Worm (Caenorhabditis elegans) whole organism, L4 larva: Measurements from ENCODE around the gene fbxb-20.

ENCODE experiments used
- F37D6.2 ChIP-seq: sonication (generic microtip); optimal IDR thresholded peaks from 2 replicates; lab custom pipeline; 2016; ENCODE audit warnings: mild to moderate bottlenecking, missing genetic modification characterization, missing compliant biosample characterization
- R02D3.7 ChIP-seq: fragments of 150-350 bp; sonication (generic microtip); optimal IDR thresholded peaks from 3 replicates; lab custom pipeline; 2014; ENCODE audit warnings: missing biosample characterization, missing genetic modification characterization
- Y105C5A.15 ChIP-seq: fragments of 200-800 bp; sonication (Bioruptor generic); IDR thresholded peaks from 2 replicates; pipeline ENCODE4 v1.3.6; 2022; ENCODE audit warnings: missing genetic modification characterization, missing compliant biosample characterization
- ZK337.2 ChIP-seq: fragments of 200-800 bp; sonication (Bioruptor generic); IDR thresholded peaks from 2 replicates; pipeline ENCODE4 v1.3.6; 2022; ENCODE audit warnings: missing genetic modification reagents, missing genetic modification characterization, missing compliant biosample characterization
- ZK546.5 ChIP-seq, 2 experiments: sonication (generic microtip); optimal IDR thresholded peaks; 2 replicates each; lab custom pipeline; 2017; ENCODE audit warnings: missing biosample characterization in 2 of 2, missing genetic modification characterization in 2 of 2
- aha-1 ChIP-seq: fragments of 150-350 bp; peaks from one replicate; lab custom pipeline; 2014; ENCODE audit warnings: missing biosample characterization, missing genetic modification characterization
- arid-1 ChIP-seq: fragments of 200-800 bp; sonication (Bioruptor generic); conservative IDR thresholded peaks from 2 replicates; pipeline ENCODE4 v1.3.6; 2022; ENCODE audit warnings: missing genetic modification reagents, missing genetic modification characterization, missing compliant biosample characterization
- attf-4 ChIP-seq: sonication (generic microtip); optimal IDR thresholded peaks from 3 replicates; lab custom pipeline; 2017; ENCODE audit warnings: missing biosample characterization, missing genetic modification characterization
- ceh-28 ChIP-seq: fragments of 150-350 bp; optimal IDR thresholded peaks from 2 replicates; lab custom pipeline; 2014; ENCODE audit warnings: missing biosample characterization, missing genetic modification reagents, missing genetic modification characterization
- cey-2 ChIP-seq: sonication (generic microtip); optimal IDR thresholded peaks from 3 replicates; lab custom pipeline; 2017; ENCODE audit warnings: missing genetic modification characterization, mild to moderate bottlenecking, missing compliant biosample characterization, antibody characterized with exemption, borderline replicate concordance; ENCODE audit not compliant: insufficient read depth
- daf-16 ChIP-seq, 3 experiments: sonication (generic microtip); optimal IDR thresholded peaks; 2 replicates each; lab custom pipeline; 2016 to 2017; ENCODE audit warnings: missing genetic modification characterization in 3 of 3, missing genetic modification reagents in 3 of 3, mild to moderate bottlenecking in 2 of 3, missing compliant biosample characterization in 2 of 3, missing biosample characterization in 1 of 3, moderate library complexity in 1 of 3
- daf-19 ChIP-seq: fragments of 200-800 bp; sonication (Bioruptor generic); conservative IDR thresholded peaks from 2 replicates; pipeline ENCODE4 v1.3.6; 2022; ENCODE audit warnings: missing genetic modification characterization, missing compliant biosample characterization
- daf-8 ChIP-seq: fragments of 200-800 bp; sonication (Bioruptor generic); IDR thresholded peaks from 2 replicates; pipeline ENCODE4 v1.3.6; 2022; ENCODE audit warnings: missing genetic modification characterization, missing compliant biosample characterization
- dpl-1 ChIP-seq: fragments of 150-350 bp; optimal IDR thresholded peaks from 2 replicates; lab custom pipeline; 2014; ENCODE audit warnings: missing biosample characterization, missing genetic modification reagents, missing genetic modification characterization
- hlh-11 ChIP-seq: fragments of 200-800 bp; sonication (Bioruptor generic); optimal IDR thresholded peaks from 2 replicates; lab custom pipeline; 2018; ENCODE audit warnings: mild to moderate bottlenecking, missing genetic modification characterization, missing compliant biosample characterization
- lin-15B ChIP-seq: fragments of 150-350 bp; sonication (generic microtip); optimal IDR thresholded peaks from 3 replicates; lab custom pipeline; 2014; ENCODE audit warnings: missing biosample characterization, missing genetic modification characterization
- lin-38 ChIP-seq: fragments of 200-800 bp; sonication (Bioruptor generic); IDR thresholded peaks from 2 replicates; pipeline ENCODE4 v1.3.6; 2022; ENCODE audit warnings: missing genetic modification reagents, missing genetic modification characterization, missing compliant biosample characterization
- mdl-1 ChIP-seq, 2 experiments: fragments of 150-350 bp in 1 of 2; sonication (generic microtip) in 1 of 2; optimal IDR thresholded peaks; 2 replicates each; lab custom pipeline; 2014 to 2017; ENCODE audit warnings: missing biosample characterization in 2 of 2, missing genetic modification characterization in 2 of 2
- mdt-29 ChIP-seq: fragments of 200-800 bp; sonication (Bioruptor generic); IDR thresholded peaks from 2 replicates; pipeline ENCODE4 v1.3.6; 2022; ENCODE audit warnings: missing genetic modification reagents, missing genetic modification characterization, missing compliant biosample characterization
- mep-1 ChIP-seq: fragments of 150-350 bp; sonication (generic microtip); optimal IDR thresholded peaks from 3 replicates; lab custom pipeline; 2014; ENCODE audit warnings: missing biosample characterization, missing genetic modification characterization
- mes-2 ChIP-seq: sonication (generic microtip); optimal IDR thresholded peaks from 2 replicates; lab custom pipeline; 2016; ENCODE audit warnings: missing genotype, mild to moderate bottlenecking, missing genetic modification characterization, missing compliant biosample characterization; ENCODE audit not compliant: poor library complexity, severe bottlenecking
- mxl-2 ChIP-seq: fragments of 200-800 bp; sonication (Bioruptor generic); conservative IDR thresholded peaks from 2 replicates; pipeline ENCODE4 v1.3.6; 2022; ENCODE audit warnings: missing genetic modification reagents, missing genetic modification characterization, missing compliant biosample characterization
- nhr-28 ChIP-seq: fragments of 150-350 bp; optimal IDR thresholded peaks from 2 replicates; lab custom pipeline; 2014; ENCODE audit warnings: missing biosample characterization, missing genetic modification characterization
- pqm-1 ChIP-seq: sonication (generic microtip); optimal IDR thresholded peaks from 2 replicates; lab custom pipeline; 2017; ENCODE audit warnings: missing biosample characterization, missing genetic modification characterization
- saeg-2 ChIP-seq: fragments of 200-800 bp; sonication (Bioruptor generic); IDR thresholded peaks from 2 replicates; pipeline ENCODE4 v1.3.6; 2022; ENCODE audit warnings: missing genetic modification reagents, missing genetic modification characterization, missing compliant biosample characterization
- set-16 ChIP-seq: fragments of 200-800 bp; sonication (Bioruptor generic); IDR thresholded peaks from 2 replicates; pipeline ENCODE4 v1.3.6; 2022; ENCODE audit warnings: missing genetic modification reagents, missing genetic modification characterization, missing compliant biosample characterization
- unc-62 ChIP-seq, 3 experiments: fragments of 150-350 bp in 1 of 3; sonication (generic microtip); optimal IDR thresholded peaks in 2 of 3; peaks in 1 of 3; 1 replicate in 1 of 3; 2 replicates in 2 of 3; lab custom pipeline; 2014 to 2017; ENCODE audit warnings: missing biosample characterization in 3 of 3, missing genetic modification characterization in 3 of 3, missing genetic modification reagents in 3 of 3, missing genotype in 1 of 3
- zag-1 ChIP-seq: fragments of 150-350 bp; optimal IDR thresholded peaks from 2 replicates; lab custom pipeline; 2014; ENCODE audit warnings: missing biosample characterization, missing genetic modification characterization
- zfp-3 ChIP-seq: fragments of 200-800 bp; sonication (Bioruptor generic); conservative IDR thresholded peaks from 2 replicates; pipeline ENCODE4 v1.3.6; 2022; ENCODE audit warnings: missing genetic modification reagents, missing genetic modification characterization, missing compliant biosample characterization
- zip-11 ChIP-seq: fragments of 200-800 bp; sonication (Bioruptor generic); IDR thresholded peaks from 2 replicates; pipeline ENCODE4 v1.3.6; 2022; ENCODE audit warnings: missing genetic modification characterization, missing compliant biosample characterization
- zip-2 ChIP-seq: fragments of 150-350 bp; optimal IDR thresholded peaks from 2 replicates; lab custom pipeline; 2014; ENCODE audit warnings: missing biosample characterization, missing genetic modification characterization
- ztf-11 ChIP-seq: fragments of 150-350 bp; optimal IDR thresholded peaks from 2 replicates; lab custom pipeline; 2014; ENCODE audit warnings: missing biosample characterization, missing genetic modification characterization
- ztf-7 ChIP-seq: fragments of 150-350 bp; optimal IDR thresholded peaks from 2 replicates; lab custom pipeline; 2014; ENCODE audit warnings: missing biosample characterization, missing genetic modification characterization

The fbxb-20 gene

DNA sequence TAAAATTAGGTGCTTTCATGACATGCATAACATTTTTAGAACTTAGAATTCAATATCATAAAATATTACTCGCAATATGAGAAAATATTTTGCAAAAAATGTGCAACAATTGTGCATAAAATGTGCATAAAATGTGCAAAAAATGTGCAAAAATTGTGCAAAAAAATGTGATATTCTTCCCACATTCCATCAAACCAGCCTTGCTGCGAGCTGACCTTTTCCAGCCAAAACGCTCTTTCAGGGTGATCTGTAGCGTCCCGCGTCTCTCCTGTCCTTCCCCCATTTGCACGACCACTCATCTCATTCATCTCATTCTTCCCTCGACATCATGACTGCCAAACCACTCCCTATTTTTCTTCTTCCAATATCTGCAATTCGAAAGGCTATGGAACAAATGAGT lies 25.7 kb upstream of the fbxb-20 start, which contains the start of gene fbxb-17:
fbxb-17 (plus strand) TSS at position 301 of the 400 bp plus-strand sequence.
- TF ChIP-seq unc-62 (GFP tag; optimal IDR thresholded peaks at IDR 0.05 in 1 of 2; lab: Kevin White, UChicago) (peak in 1 of 2 experiments; percentile 5), unc-62 (tag; optimal IDR thresholded peaks at IDR 0.05; lab: Kevin White, UChicago) (no peak), attf-4 (no peak), R02D3.7 (tag; lab: Kevin White, UChicago) (no peak), ceh-28 (tag; lab: Kevin White, UChicago) (no peak)
- TF ChIP-seq, all 104 proteins: peak for 1

ce11 chrII:1672673-1673072 lies 22.3 kb upstream of the fbxb-20 start:
- no peak for TF ChIP-seq cey-2 (tag; lab: Kevin White, UChicago)
- TF ChIP-seq daf-16 (GFP tag; optimal IDR thresholded peaks at IDR 0.05; lab: Kevin White, UChicago): no peak
- TF ChIP-seq daf-16 (tag; optimal IDR thresholded peaks at IDR 0.05; lab: Kevin White, UChicago): no peak
- no peak for TF ChIP-seq ztf-7 (tag; lab: Kevin White, UChicago)
- TF ChIP-seq mxl-2 (GFP tag; lab: Robert Waterston, UW): no peak
- TF ChIP-seq mdl-1 (tag; optimal IDR thresholded peaks at IDR 0.05; lab: Kevin White, UChicago): no peak
- TF ChIP-seq Y105C5A.15: no peak
- TF ChIP-seq ZK337.2 (GFP tag; lab: Robert Waterston, UW): no peak
- TF ChIP-seq saeg-2 (GFP tag; lab: Robert Waterston, UW): no peak
- no peak for TF ChIP-seq zfp-3 (GFP tag; lab: Robert Waterston, UW)
- TF ChIP-seq daf-19 (GFP tag; lab: Robert Waterston, UW): no peak
- TF ChIP-seq arid-1 (GFP tag; lab: Robert Waterston, UW): no peak
- TF ChIP-seq pqm-1 (tag; lab: Kevin White, UChicago): no peak
- TF ChIP-seq dpl-1: no peak
- TF ChIP-seq set-16: peak; percentile 68; the same call in 1 of the 2 replicates
- TF ChIP-seq aha-1 (tag; lab: Kevin White, UChicago): peak; percentile 54
- TF ChIP-seq lin-38 (GFP tag; lab: Robert Waterston, UW): no peak

DNA sequence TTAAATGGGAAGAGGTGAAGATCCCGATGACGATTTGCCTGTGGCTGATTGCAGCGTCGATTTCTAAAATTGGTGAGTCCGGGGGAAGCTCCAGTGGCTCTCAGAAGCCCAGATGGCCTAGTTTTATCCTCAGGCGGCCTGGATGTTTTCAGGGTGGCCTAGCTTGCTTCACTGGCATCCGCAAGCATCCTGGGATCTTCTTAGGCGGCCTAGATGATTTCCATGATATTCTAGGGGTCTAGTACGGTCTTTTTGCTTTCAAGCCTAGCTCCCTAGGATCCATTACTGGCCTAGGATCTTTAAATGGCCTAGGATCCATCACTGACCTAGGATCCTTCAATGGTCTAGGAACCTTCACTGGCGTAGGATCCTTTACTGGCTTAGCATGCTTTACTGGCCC lies 20.6 kb upstream of the fbxb-20 start:
- no peak for TF ChIP-seq zag-1 (tag; lab: Kevin White, UChicago)
- peak; percentile 91 for TF ChIP-seq aha-1 (tag; lab: Kevin White, UChicago)

DNA sequence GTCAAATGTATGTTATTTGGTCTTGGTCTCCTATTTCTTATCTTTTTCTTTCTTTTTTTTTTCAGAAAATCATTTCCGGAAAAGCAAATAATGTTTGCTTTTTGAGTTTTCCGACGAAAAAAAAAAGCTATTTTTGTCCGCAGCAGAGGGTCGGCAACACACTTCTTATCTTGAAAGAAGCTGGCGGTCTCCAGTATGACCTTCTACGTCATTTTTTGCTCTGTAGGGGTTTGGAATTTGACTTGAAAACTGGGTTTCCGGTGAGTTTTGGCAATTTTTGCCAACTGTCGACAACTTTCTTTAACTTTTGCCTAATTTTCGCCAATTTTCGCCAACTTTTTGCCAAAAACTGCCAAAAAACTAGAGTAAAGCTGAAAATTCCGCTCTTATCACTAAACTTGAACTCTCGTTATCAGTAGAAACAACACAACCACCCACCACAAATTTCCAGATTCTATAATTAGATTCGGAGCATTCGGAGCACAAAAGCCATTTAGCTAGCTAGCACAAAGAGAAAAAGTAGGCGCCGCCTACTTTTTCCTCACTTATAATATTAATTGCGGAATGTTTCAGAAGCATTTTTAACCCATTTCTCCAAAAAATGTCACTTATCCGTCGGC lies 20.0 kb upstream of the fbxb-20 start, which contains the start of gene nhx-6:
nhx-6 (plus strand) TSS at position 570 of the 620 bp plus-strand sequence.
- TF ChIP-seq zip-2 (tag; lab: Kevin White, UChicago) (no peak), lin-15B (tag; lab: Kevin White, UChicago) (no peak), cey-2 (tag; lab: Kevin White, UChicago) (no peak), zip-11 (GFP tag; lab: Robert Waterston, UW) (no peak), ztf-11 (tag; lab: Kevin White, UChicago) (no peak), ZK546.5 (tag; optimal IDR thresholded peaks at IDR 0.05; lab: Kevin White, UChicago) (no peak), F37D6.2 (no peak), hlh-11 (peak; percentile 25), nhr-28 (tag; lab: Kevin White, UChicago) (peak; percentile 6), daf-8 (no peak), mdt-29 (GFP tag; lab: Robert Waterston, UW) (no peak), mdl-1 (tag; optimal IDR thresholded peaks at IDR 0.05; lab: Kevin White, UChicago) (no peak), aha-1 (tag; lab: Kevin White, UChicago) (peak; percentile 46)
- TF ChIP-seq, all 104 proteins: peak for 3

DNA sequence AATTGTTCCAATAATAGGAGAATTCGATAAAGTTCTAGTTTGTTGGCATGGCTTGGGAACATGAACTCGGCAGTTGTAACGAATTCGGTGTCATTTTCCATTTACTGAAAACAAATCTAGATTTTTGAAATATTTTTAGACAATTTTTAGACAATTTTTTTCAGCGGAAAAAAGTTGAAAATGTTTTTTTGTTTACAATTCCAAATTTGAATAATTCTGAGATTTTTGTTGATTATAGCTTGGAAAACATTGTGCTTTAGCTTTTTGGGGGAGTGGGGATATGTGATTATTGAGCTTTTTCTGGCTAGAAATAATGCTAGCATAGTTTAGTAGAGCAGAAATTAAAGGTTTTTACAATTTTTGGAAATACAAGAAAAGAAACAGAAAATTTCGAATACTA lies 18.5 kb upstream of the fbxb-20 start, which contains the start of gene srw-97:
srw-97 (minus strand) TSS at position 101 of the 400 bp plus-strand sequence.
- no peak for TF ChIP-seq mep-1 (tag; lab: Kevin White, UChicago)
- TF ChIP-seq aha-1 (tag; lab: Kevin White, UChicago): no peak
- TF ChIP-seq unc-62 (GFP tag; optimal IDR thresholded peaks at IDR 0.05 in 1 of 2; lab: Kevin White, UChicago): peak in 1 of 2 experiments; percentile 62
- TF ChIP-seq unc-62 (tag; optimal IDR thresholded peaks at IDR 0.05; lab: Kevin White, UChicago): no peak
- no peak for TF ChIP-seq R02D3.7 (tag; lab: Kevin White, UChicago)
- no peak for TF ChIP-seq hlh-11
- no peak for TF ChIP-seq mes-2
- TF ChIP-seq, all 104 proteins: peak for 1
